Fruit fly (Drosophila melanogaster) whole organism, adult: ENCODE results near the gene CG3662.

ENCODE experiments used
- CG11617 ChIP-seq: fragments of 200-800 bp; sonication (Bioruptor generic); optimal IDR thresholded peaks from 2 replicates; lab custom pipeline; 2017; ENCODE audit warnings: mild to moderate bottlenecking, missing biosample characterization, missing genetic modification reagents, missing genetic modification characterization
- CG12768 ChIP-seq: fragments of 200-800 bp; sonication (Bioruptor generic); optimal IDR thresholded peaks from 2 replicates; lab custom pipeline; 2017; ENCODE audit warnings: missing biosample characterization, missing genetic modification characterization, mild to moderate bottlenecking, moderate library complexity, missing genetic modification reagents
- CG14711 ChIP-seq: fragments of 200-800 bp; sonication (Bioruptor generic); optimal IDR thresholded peaks from 2 replicates; lab custom pipeline; 2018; ENCODE audit warnings: missing biosample characterization, mild to moderate bottlenecking, missing genetic modification characterization, moderate library complexity
- CG1620 ChIP-seq: fragments of 200-800 bp; sonication (Bioruptor generic); optimal IDR thresholded peaks from 2 replicates; lab custom pipeline; 2016; ENCODE audit warnings: missing biosample characterization, missing genetic modification characterization
- CG33017 ChIP-seq: fragments of 200-800 bp; sonication (Bioruptor generic); optimal IDR thresholded peaks from 2 replicates; lab custom pipeline; 2018; ENCODE audit warnings: missing biosample characterization, mild to moderate bottlenecking, missing genetic modification characterization, moderate library complexity
- CG5204 ChIP-seq: fragments of 200-800 bp; sonication (Bioruptor generic); optimal IDR thresholded peaks from 2 replicates; lab custom pipeline; 2016; ENCODE audit warnings: missing biosample characterization, missing genetic modification characterization
- CG7045 ChIP-seq: fragments of 200-800 bp; sonication (Bioruptor generic); optimal IDR thresholded peaks from 2 replicates; lab custom pipeline; 2017; ENCODE audit warnings: missing biosample characterization, mild to moderate bottlenecking, missing genetic modification characterization
- CG7101 ChIP-seq: fragments of 200-800 bp; sonication (Bioruptor generic); optimal IDR thresholded peaks from 2 replicates; lab custom pipeline; 2018; ENCODE audit warnings: missing biosample characterization, mild to moderate bottlenecking, missing genetic modification characterization, moderate library complexity
- Clk ChIP-seq: fragments of 200-800 bp; sonication (Bioruptor generic); optimal IDR thresholded peaks from 2 replicates; lab custom pipeline; 2017; ENCODE audit warnings: missing biosample characterization, missing genetic modification characterization
- Crg-1 ChIP-seq: fragments of 200-800 bp; sonication (Bioruptor generic); optimal IDR thresholded peaks from 2 replicates; lab custom pipeline; 2016; ENCODE audit warnings: missing biosample characterization, missing genetic modification characterization
- Hr96 ChIP-seq: fragments of 200-800 bp; sonication (Bioruptor generic); optimal IDR thresholded peaks from 2 replicates; lab custom pipeline; 2016; ENCODE audit warnings: missing biosample characterization, missing genetic modification characterization
- Mnt ChIP-seq: fragments of 200-800 bp; sonication (Bioruptor generic); optimal IDR thresholded peaks from 2 replicates; lab custom pipeline; 2016; ENCODE audit warnings: missing biosample characterization, mild to moderate bottlenecking, missing genetic modification characterization
- bab1 ChIP-seq: fragments of 200-800 bp; sonication (Bioruptor generic); optimal IDR thresholded peaks from 3 replicates; lab custom pipeline; 2019; ENCODE audit warnings: missing biosample characterization, mild to moderate bottlenecking, missing genetic modification characterization, moderate library complexity
- cic ChIP-seq: fragments of 200-800 bp; sonication (Bioruptor generic); optimal IDR thresholded peaks from 2 replicates; lab custom pipeline; 2017; ENCODE audit warnings: missing biosample characterization, mild to moderate bottlenecking, missing genetic modification characterization, moderate library complexity
- cnc ChIP-seq, 2 experiments: fragments of >200 bp; optimal IDR thresholded peaks; 2 replicates each; lab custom pipeline; 2017
- kay ChIP-seq: fragments of 200-800 bp; sonication (Bioruptor generic); peaks from one replicate; lab custom pipeline; 2016; ENCODE audit warnings: missing biosample characterization, missing genetic modification characterization, borderline replicate concordance
- ovo ChIP-seq: fragments of 200-800 bp; sonication (Bioruptor generic); optimal IDR thresholded peaks from 2 replicates; lab custom pipeline; 2016; ENCODE audit warnings: missing biosample characterization, missing genetic modification characterization
- pad ChIP-seq: fragments of 200-800 bp; sonication (Bioruptor generic); optimal IDR thresholded peaks from 3 replicates; lab custom pipeline; 2017; ENCODE audit warnings: missing biosample characterization, missing genetic modification characterization, mild to moderate bottlenecking, moderate library complexity, missing genetic modification reagents
- tj ChIP-seq: fragments of 200-800 bp; sonication (Bioruptor generic); optimal IDR thresholded peaks from 3 replicates; lab custom pipeline; 2017; ENCODE audit warnings: missing biosample characterization, mild to moderate bottlenecking, missing genetic modification characterization, moderate library complexity
- toe ChIP-seq: fragments of 200-800 bp; sonication (Bioruptor generic); optimal IDR thresholded peaks from 2 replicates; lab custom pipeline; 2016; ENCODE audit warnings: missing biosample characterization, missing genetic modification characterization

CG3662 gene

dm6 chr2L:850727-851257 lies 29.7 kb downstream of the CG3662 start, which contains the start of gene drongo:
drongo (minus strand) TSS chr2L:851071.
- TF ChIP-seq tj (GFP tag; lab: Kevin White, UChicago), result peak; percentile 60
- TF ChIP-seq toe (GFP tag; lab: Kevin White, UChicago), result no peak
- TF ChIP-seq CG5204 (GFP tag; lab: Kevin White, UChicago), result no peak
- no peak for TF ChIP-seq Clk (GFP tag; lab: Kevin White, UChicago)
- peak; percentile 26 for TF ChIP-seq CG33017 (tag; lab: Kevin White, UChicago)
- peak; percentile 27 for TF ChIP-seq cic (GFP tag; lab: Kevin White, UChicago)
- peak; percentile 16 for TF ChIP-seq Hr96 (GFP tag; lab: Kevin White, UChicago)
- no peak for TF ChIP-seq ovo (GFP tag; lab: Kevin White, UChicago)
- TF ChIP-seq CG1620 (GFP tag; lab: Kevin White, UChicago), result peak; percentile 55
- TF ChIP-seq Mnt, result peak; percentile 75
- TF ChIP-seq CG14711 (tag; lab: Kevin White, UChicago), result peak; percentile 60
- peak; percentile 2 for TF ChIP-seq CG7045 (GFP tag; lab: Kevin White, UChicago)
- no peak for TF ChIP-seq Crg-1
- TF ChIP-seq bab1 (GFP tag; lab: Kevin White, UChicago), result peak; percentile 66
- TF ChIP-seq pad (GFP tag; lab: Kevin White, UChicago), result no peak
- TF ChIP-seq CG7101 (tag; lab: Kevin White, UChicago), result peak; percentile 62
- TF ChIP-seq CG11617, result peak; percentile 14
- TF ChIP-seq kay (GFP tag; lab: Kevin White, UChicago), result no peak
- TF ChIP-seq cnc (optimal IDR thresholded peaks at IDR 0.05; lab: Kevin White, UChicago), result no peak
- TF ChIP-seq CG12768 (GFP tag; lab: Kevin White, UChicago), result peak; percentile 23

- peak; percentile 39 for TF ChIP-seq pad (GFP tag; lab: Kevin White, UChicago)
- peak; percentile 91 for TF ChIP-seq Mnt
- TF ChIP-seq ovo (GFP tag; lab: Kevin White, UChicago), result peak; percentile 48
- peak; percentile 63 for TF ChIP-seq CG7101 (tag; lab: Kevin White, UChicago)
- TF ChIP-seq Hr96 (GFP tag; lab: Kevin White, UChicago), result peak; percentile 25
- peak; percentile 72 for TF ChIP-seq bab1 (GFP tag; lab: Kevin White, UChicago)
- peak; percentile 44 for TF ChIP-seq CG33017 (tag; lab: Kevin White, UChicago)
- peak; percentile 28 for TF ChIP-seq CG14711 (tag; lab: Kevin White, UChicago)
- TF ChIP-seq tj (GFP tag; lab: Kevin White, UChicago), result peak; percentile 46
- TF ChIP-seq kay (GFP tag; lab: Kevin White, UChicago), result no peak
- no peak for TF ChIP-seq CG5204 (GFP tag; lab: Kevin White, UChicago)
- peak; percentile 45 for TF ChIP-seq CG7045 (GFP tag; lab: Kevin White, UChicago)
- TF ChIP-seq CG11617, result peak; percentile 51
- no peak for TF ChIP-seq Clk (GFP tag; lab: Kevin White, UChicago)
- TF ChIP-seq cic (GFP tag; lab: Kevin White, UChicago), result peak; percentile 53
- peak; percentile 74 for TF ChIP-seq toe (GFP tag; lab: Kevin White, UChicago)
- no peak for TF ChIP-seq cnc (optimal IDR thresholded peaks at IDR 0.05; lab: Kevin White, UChicago)
- TF ChIP-seq CG1620 (GFP tag; lab: Kevin White, UChicago), result peak; percentile 66
- peak; percentile 87 for TF ChIP-seq CG12768 (GFP tag; lab: Kevin White, UChicago)
- peak; percentile 39 for TF ChIP-seq Crg-1
Observed at dm6 chr2L:852647-853111, 31.6 kb downstream of the CG3662 start, which contains the start of the genes CG4291 and kraken. CG4291 (minus strand) TSS chr2L:852730. kraken (plus strand) TSS chr2L:852768.

dm6 chr2L:855052-855547 lies 34.0 kb downstream of the CG3662 start, which contains the start of gene CG13949:
CG13949 (plus strand) TSS chr2L:855337.
- TF ChIP-seq cic (GFP tag; lab: Kevin White, UChicago), result no peak
- TF ChIP-seq CG11617, result no peak
- TF ChIP-seq CG12768 (GFP tag; lab: Kevin White, UChicago), result no peak
- peak; percentile 10 for TF ChIP-seq pad (GFP tag; lab: Kevin White, UChicago)
- peak; percentile 55 for TF ChIP-seq Crg-1
- peak; percentile 21 for TF ChIP-seq Hr96 (GFP tag; lab: Kevin White, UChicago)
- no peak for TF ChIP-seq CG7045 (GFP tag; lab: Kevin White, UChicago)
- TF ChIP-seq toe (GFP tag; lab: Kevin White, UChicago), result peak; percentile 42
- peak; percentile 9 for TF ChIP-seq CG1620 (GFP tag; lab: Kevin White, UChicago)
- TF ChIP-seq CG33017 (tag; lab: Kevin White, UChicago), result peak; percentile 51
- no peak for TF ChIP-seq Clk (GFP tag; lab: Kevin White, UChicago)
- peak; percentile 31 for TF ChIP-seq CG14711 (tag; lab: Kevin White, UChicago)
- peak; percentile 21 for TF ChIP-seq bab1 (GFP tag; lab: Kevin White, UChicago)
- peak; percentile 71 for TF ChIP-seq ovo (GFP tag; lab: Kevin White, UChicago)
- TF ChIP-seq CG7101 (tag; lab: Kevin White, UChicago), result peak; percentile 64
- TF ChIP-seq kay (GFP tag; lab: Kevin White, UChicago), result no peak
- TF ChIP-seq CG5204 (GFP tag; lab: Kevin White, UChicago), result no peak
- TF ChIP-seq tj (GFP tag; lab: Kevin White, UChicago), result no peak
- TF ChIP-seq Mnt, result no peak
- no peak for TF ChIP-seq cnc (optimal IDR thresholded peaks at IDR 0.05; lab: Kevin White, UChicago)

dm6 chr2L:856001-856400 lies 34.9 kb downstream of the CG3662 start:
- TF ChIP-seq kay (GFP tag; lab: Kevin White, UChicago), result no peak
- TF ChIP-seq cic (GFP tag; lab: Kevin White, UChicago), result peak; percentile 13
- TF ChIP-seq CG7101 (tag; lab: Kevin White, UChicago), result peak; percentile 18
- TF ChIP-seq Crg-1, result peak; percentile 58
- no peak for TF ChIP-seq pad (GFP tag; lab: Kevin White, UChicago)
